Worm (Caenorhabditis elegans): ENCODE data around the gene K02E11.4.

Gene K02E11.4

DNA sequence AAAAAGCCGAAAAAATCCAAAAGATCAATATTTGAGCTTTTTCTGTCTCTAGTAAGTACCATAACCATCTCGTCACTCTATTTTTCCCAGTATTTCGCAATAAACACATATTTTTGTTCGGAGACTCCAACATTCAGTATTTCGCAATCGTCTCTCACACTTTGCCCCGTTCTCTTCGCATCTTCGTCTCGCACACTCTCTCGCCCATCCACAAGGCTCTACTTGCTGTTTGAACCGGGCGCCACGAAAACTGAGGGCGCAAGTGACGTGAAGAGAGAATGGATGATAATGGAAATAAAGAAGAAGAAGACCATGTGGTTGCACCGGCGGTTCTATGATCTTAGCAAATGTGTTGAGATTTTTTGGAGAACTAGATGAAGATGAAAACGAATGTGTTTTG, 47.8 kb downstream of the K02E11.4 start:
- peak; percentile 15 for TF ChIP-seq repo-1 (tag; optimal IDR thresholded peaks at IDR 0.05)
- TF ChIP-seq pha-4 (tag; optimal IDR thresholded peaks at IDR 0.05): peak; percentile 96
- peak; percentile 66 for TF ChIP-seq gei-17 (GFP tag; optimal IDR thresholded peaks at IDR 0.05)
- TF ChIP-seq F22D6.2 (tag; optimal IDR thresholded peaks at IDR 0.05): peak; percentile 19
- TF ChIP-seq pbrm-1 (GFP tag; IDR thresholded peaks at IDR 0.05): peak; percentile 82
- no peak for TF ChIP-seq sptf-2 (GFP tag; optimal IDR thresholded peaks at IDR 0.05)
- TF ChIP-seq K12H6.12 (tag; optimal IDR thresholded peaks at IDR 0.05): peak; percentile 97
- TF ChIP-seq hmg-1.2 (GFP tag; IDR thresholded peaks at IDR 0.05): peak; percentile 96
- no peak for TF ChIP-seq B0035.1 (tag; optimal IDR thresholded peaks at IDR 0.05)
- no peak for TF ChIP-seq mel-28 (tag; optimal IDR thresholded peaks at IDR 0.05; ENCODE audit: borderline replicate concordance)
- peak; percentile 97 for TF ChIP-seq attf-5 (GFP tag; optimal IDR thresholded peaks at IDR 0.05)
- peak; percentile 77 to 80 for TF ChIP-seq let-607 (tag; optimal IDR thresholded peaks at IDR 0.05)
- TF ChIP-seq ets-4 (GFP tag; optimal IDR thresholded peaks at IDR 0.05): peak; percentile 45
- TF ChIP-seq tlf-1 (GFP tag; optimal IDR thresholded peaks at IDR 0.05): peak; percentile 68
- peak; percentile 89 for TF ChIP-seq nfyb-1 (GFP tag; IDR thresholded peaks at IDR 0.05)
- peak; percentile 95 for TF ChIP-seq nhr-80 (tag; optimal IDR thresholded peaks at IDR 0.05)
- TF ChIP-seq nhr-179 (tag; optimal IDR thresholded peaks at IDR 0.05): no peak
- no peak for TF ChIP-seq lsl-1 (GFP tag; optimal IDR thresholded peaks at IDR 0.05)
- no peak for TF ChIP-seq ceh-58 (GFP tag; IDR thresholded peaks at IDR 0.05)
- TF ChIP-seq F39B2.1 (GFP tag; IDR thresholded peaks at IDR 0.05): no peak
- peak; percentile 77 for TF ChIP-seq madf-10 (tag; optimal IDR thresholded peaks at IDR 0.05)
- no peak for TF ChIP-seq snpc-4 (GFP tag; optimal IDR thresholded peaks at IDR 0.05)
- TF ChIP-seq snpc-4 (tag; optimal IDR thresholded peaks at IDR 0.05): peak; percentile 38 to 69 (median 57)
- TF ChIP-seq unc-130 (GFP tag; optimal IDR thresholded peaks at IDR 0.05): no peak
- TF ChIP-seq Y67H2A.10 (GFP tag; conservative IDR thresholded peaks at IDR 0.05): 0 out of 2 replicates have a peak, but pooled peaks have one; percentile 6
- TF ChIP-seq B0261.1 (tag; optimal IDR thresholded peaks at IDR 0.05): no peak
- peak; percentile 50 for TF ChIP-seq ZK185.1 (tag; optimal IDR thresholded peaks at IDR 0.05; ENCODE audit: poor library complexity, severe bottlenecking)
- TF ChIP-seq B0336.3 (GFP tag; IDR thresholded peaks at IDR 0.05): peak; percentile 83
- peak; percentile 29 for TF ChIP-seq snpc-1.3 (tag; optimal IDR thresholded peaks at IDR 0.05; ENCODE audit: insufficient read depth)
- peak; percentile 82 for TF ChIP-seq C06A6.2 (GFP tag; conservative IDR thresholded peaks at IDR 0.05)
- TF ChIP-seq ceh-100 (GFP tag; IDR thresholded peaks at IDR 0.05): peak; percentile 63
- no peak for TF ChIP-seq bed-2 (GFP tag; IDR thresholded peaks at IDR 0.05)
- peak; percentile 93 for TF ChIP-seq atf-7 (tag; optimal IDR thresholded peaks at IDR 0.05)
- TF ChIP-seq xnd-1 (tag; optimal IDR thresholded peaks at IDR 0.05): no peak
- peak; percentile 36 for TF ChIP-seq unc-62 (GFP tag; optimal IDR thresholded peaks at IDR 0.05)
- TF ChIP-seq mcd-1 (GFP tag; IDR thresholded peaks at IDR 0.05): peak; percentile 78
- TF ChIP-seq let-526 (GFP tag; IDR thresholded peaks at IDR 0.05): peak; percentile 76
- TF ChIP-seq lin-40 (tag; optimal IDR thresholded peaks at IDR 0.05): peak; percentile 90
- TF ChIP-seq F23B12.7 (tag; optimal IDR thresholded peaks at IDR 0.05; ENCODE audit: insufficient read depth): peak; percentile 69
- no peak for TF ChIP-seq nfya-2 (GFP tag; IDR thresholded peaks at IDR 0.05)
- peak; percentile 57 for TF ChIP-seq rcor-1 (GFP tag; IDR thresholded peaks at IDR 0.05)
- no peak for TF ChIP-seq madf-8 (GFP tag; conservative IDR thresholded peaks at IDR 0.05)
- TF ChIP-seq Y56A3A.18 (GFP tag; IDR thresholded peaks at IDR 0.05): no peak
- TF ChIP-seq chd-7 (tag; optimal IDR thresholded peaks at IDR 0.05): peak; percentile 87
- no peak for TF ChIP-seq snpc-3.4 (tag; optimal IDR thresholded peaks at IDR 0.05)
- TF ChIP-seq ztf-3 (GFP tag; optimal IDR thresholded peaks at IDR 0.05): peak; percentile 53
- TF ChIP-seq nhr-90 (tag; optimal IDR thresholded peaks at IDR 0.05): peak; percentile 65
- no peak for TF ChIP-seq aptf-3 (GFP tag; IDR thresholded peaks at IDR 0.05)

Measured in whole organism, young adult.